Worm (Caenorhabditis elegans) whole organism, L3 larva: ENCODE results near the gene F16F9.1.

Experiments used
- ceh-82 ChIP-seq: fragments of 150-350 bp; optimal IDR thresholded peaks from 2 replicates; lab custom pipeline; 2014; ENCODE audit warnings: missing biosample characterization, missing genetic modification characterization
- jun-1 ChIP-seq: fragments of 150-350 bp; optimal IDR thresholded peaks from 2 replicates; lab custom pipeline; 2014; ENCODE audit warnings: missing biosample characterization, missing genetic modification reagents, missing genetic modification characterization
- nfya-1 ChIP-seq: sonication (generic microtip); optimal IDR thresholded peaks from 2 replicates; lab custom pipeline; 2017; ENCODE audit warnings: missing genetic modification characterization, mild to moderate bottlenecking, missing compliant biosample characterization, antibody characterized with exemption, moderate library complexity; ENCODE audit not compliant: insufficient read depth
- tbx-2 ChIP-seq: sonication (generic microtip); optimal IDR thresholded peaks from 2 replicates; lab custom pipeline; 2016; ENCODE audit warnings: mild to moderate bottlenecking, missing genetic modification characterization, missing compliant biosample characterization

DNA sequence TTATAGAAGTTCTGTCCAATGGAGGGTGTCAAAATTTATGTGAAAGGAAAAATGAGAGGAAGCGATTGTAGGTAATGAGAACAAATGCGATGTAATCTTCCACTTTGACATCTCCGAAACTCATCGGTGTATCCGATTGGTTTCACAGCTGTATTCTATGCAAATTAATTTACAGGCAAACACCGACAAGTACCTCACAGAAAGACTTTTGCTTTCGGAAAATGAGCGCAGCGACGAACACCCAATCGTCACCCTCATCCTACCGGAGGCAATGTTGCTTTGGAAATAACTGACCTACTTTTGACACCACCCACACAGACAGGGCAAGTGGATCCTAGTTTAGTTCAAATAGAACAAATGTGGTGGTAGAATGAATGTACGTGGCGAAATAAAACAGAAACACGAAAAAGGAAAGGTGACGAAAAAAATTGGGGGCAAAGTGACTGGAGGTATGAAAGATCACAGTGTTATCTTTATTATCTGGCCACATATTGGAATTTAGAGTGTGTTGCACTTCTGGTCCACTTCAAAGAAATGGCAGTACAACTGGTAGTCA, 17.8 kb downstream of the F16F9.1 start:
- TF ChIP-seq jun-1 (tag; lab: Kevin White, UChicago) (no peak), tbx-2 (tag; lab: Kevin White, UChicago) (no peak), ceh-82 (tag; lab: Kevin White, UChicago) (no peak), nfya-1 (no peak)
